Worm (Caenorhabditis elegans) whole organism, L1 larva: ENCODE data around the gene cyp-44A1.
A peak's percentile ranks its signal among the peaks of the same experiment; 100 is the strongest.

Experiments used
- C16A3.4 ChIP-seq: fragments of 150-350 bp; optimal IDR thresholded peaks from 2 replicates; lab custom pipeline; 2014; ENCODE audit warnings: missing biosample characterization, missing genetic modification characterization
- C34B4.2 ChIP-seq: sonication (generic microtip); optimal IDR thresholded peaks from 2 replicates; lab custom pipeline; 2017; ENCODE audit warnings: mild to moderate bottlenecking, missing genetic modification characterization, missing compliant biosample characterization
- F16B12.6 ChIP-seq: fragments of 150-350 bp; optimal IDR thresholded peaks from 2 replicates; lab custom pipeline; 2014; ENCODE audit warnings: missing biosample characterization, missing genetic modification characterization
- aha-1 ChIP-seq: fragments of 150-350 bp; optimal IDR thresholded peaks from 2 replicates; lab custom pipeline; 2014; ENCODE audit warnings: missing biosample characterization, missing genetic modification characterization
- blmp-1 ChIP-seq: fragments of 150-350 bp; optimal IDR thresholded peaks from 2 replicates; lab custom pipeline; 2014; ENCODE audit warnings: missing biosample characterization, missing genetic modification characterization
- ceh-8 ChIP-seq: fragments of 200-800 bp; sonication (Bioruptor generic); optimal IDR thresholded peaks from 2 replicates; lab custom pipeline; 2018; ENCODE audit warnings: mild to moderate bottlenecking, missing genetic modification characterization, moderate library complexity, missing compliant biosample characterization
- ceh-82 ChIP-seq, 3 experiments: fragments of 150-350 bp in 1 of 3; sonication (generic microtip) in 2 of 3; optimal IDR thresholded peaks; 2 replicates each; lab custom pipeline; 2014 to 2017; ENCODE audit warnings: missing biosample characterization in 3 of 3, missing genetic modification characterization in 3 of 3
- ceh-88 ChIP-seq: fragments of 200-800 bp; sonication (Bioruptor generic); IDR thresholded peaks from 2 replicates; pipeline ENCODE4 v1.3.6; 2022; ENCODE audit warnings: missing genetic modification characterization, missing compliant biosample characterization
- ces-1 ChIP-seq: fragments of 150-350 bp; optimal IDR thresholded peaks from 2 replicates; lab custom pipeline; 2014; ENCODE audit warnings: missing biosample characterization, missing genetic modification reagents, missing genetic modification characterization
- dsc-1 ChIP-seq: sonication (generic microtip); optimal IDR thresholded peaks from 2 replicates; lab custom pipeline; 2016; ENCODE audit warnings: mild to moderate bottlenecking, missing genetic modification characterization, missing compliant biosample characterization
- efl-1 ChIP-seq, 4 experiments: fragments of 150-350 bp; optimal IDR thresholded peaks in 3 of 4; peaks in 1 of 4; 1 replicate in 1 of 4; 2 replicates in 3 of 4; lab custom pipeline; 2014; ENCODE audit warnings: missing biosample characterization in 2 of 4, missing genetic modification characterization in 2 of 4, missing genetic modification reagents in 2 of 4
- efl-3 ChIP-seq: fragments of 200-800 bp; sonication (Bioruptor generic); optimal IDR thresholded peaks from 2 replicates; lab custom pipeline; 2018; ENCODE audit warnings: mild to moderate bottlenecking, missing genetic modification characterization, missing compliant biosample characterization
- egl-27 ChIP-seq, 2 experiments: fragments of 150-350 bp in 1 of 2; sonication (generic microtip); optimal IDR thresholded peaks; 3 replicates each; lab custom pipeline; 2017 to 2018; ENCODE audit warnings: missing biosample characterization in 2 of 2, missing genetic modification characterization in 2 of 2, missing genetic modification reagents in 2 of 2
- elt-2 ChIP-seq: sonication (generic microtip); optimal IDR thresholded peaks from 2 replicates; lab custom pipeline; 2016; ENCODE audit warnings: missing genetic modification characterization, mild to moderate bottlenecking, inconsistent platforms, missing compliant biosample characterization, missing genetic modification reagents
- elt-3 ChIP-seq, 6 experiments: fragments of 150-350 bp in 1 of 6; sonication (generic microtip); optimal IDR thresholded peaks; 2 replicates each; lab custom pipeline; 2017 to 2018; ENCODE audit warnings: missing biosample characterization in 6 of 6, missing genetic modification characterization in 6 of 6, inconsistent platforms in 1 of 6
- fkh-10 ChIP-seq: sonication (generic microtip); optimal IDR thresholded peaks from 2 replicates; lab custom pipeline; 2017; ENCODE audit warnings: missing biosample characterization, missing genetic modification reagents, missing genetic modification characterization
- fkh-4 ChIP-seq: sonication (generic microtip); optimal IDR thresholded peaks from 2 replicates; lab custom pipeline; 2016; ENCODE audit warnings: missing compliant biosample characterization, missing genetic modification characterization, borderline replicate concordance
- fos-1 ChIP-seq: fragments of 150-350 bp; optimal IDR thresholded peaks from 2 replicates; lab custom pipeline; 2014; ENCODE audit warnings: missing biosample characterization, missing genetic modification characterization
- grh-1 ChIP-seq: fragments of 200-800 bp; sonication (Bioruptor generic); IDR thresholded peaks from 2 replicates; pipeline ENCODE4 v1.3.6; 2022; ENCODE audit warnings: missing genetic modification reagents, missing genetic modification characterization, missing compliant biosample characterization
- hlh-17 ChIP-seq: fragments of 200-800 bp; sonication (Bioruptor generic); optimal IDR thresholded peaks from 2 replicates; lab custom pipeline; 2018; ENCODE audit warnings: missing genetic modification characterization, mild to moderate bottlenecking, missing compliant biosample characterization, moderate library complexity, borderline replicate concordance
- hlh-4 ChIP-seq: sonication (generic microtip); optimal IDR thresholded peaks from 2 replicates; lab custom pipeline; 2016; ENCODE audit warnings: mild to moderate bottlenecking, missing genetic modification characterization, missing compliant biosample characterization
- irx-1 ChIP-seq: sonication (generic microtip); optimal IDR thresholded peaks from 2 replicates; lab custom pipeline; 2016; ENCODE audit warnings: missing genetic modification characterization, missing compliant biosample characterization
- jun-1 ChIP-seq: fragments of 150-350 bp; optimal IDR thresholded peaks from 2 replicates; lab custom pipeline; 2014; ENCODE audit warnings: missing biosample characterization, missing genetic modification reagents, missing genetic modification characterization
- lin-14 ChIP-seq: fragments of 200-800 bp; sonication (Bioruptor generic); optimal IDR thresholded peaks from 2 replicates; lab custom pipeline; 2018; ENCODE audit warnings: mild to moderate bottlenecking, missing genetic modification characterization, moderate library complexity, missing compliant biosample characterization
- mep-1 ChIP-seq: fragments of 150-350 bp; optimal IDR thresholded peaks from 2 replicates; lab custom pipeline; 2014; ENCODE audit warnings: missing biosample characterization, missing genetic modification characterization
- nhr-11 ChIP-seq: fragments of 150-350 bp; optimal IDR thresholded peaks from 2 replicates; lab custom pipeline; 2014; ENCODE audit warnings: missing biosample characterization, missing genetic modification characterization
- nhr-19 ChIP-seq: fragments of 200-800 bp; sonication (Bioruptor generic); conservative IDR thresholded peaks from 2 replicates; pipeline ENCODE4 v1.3.6; 2022; ENCODE audit warnings: missing genetic modification characterization, missing compliant biosample characterization
- nhr-20 ChIP-seq: sonication (generic microtip); optimal IDR thresholded peaks from 2 replicates; lab custom pipeline; 2016; ENCODE audit warnings: mild to moderate bottlenecking, missing genetic modification characterization, missing compliant biosample characterization
- nhr-71 ChIP-seq: sonication (generic microtip); optimal IDR thresholded peaks from 2 replicates; lab custom pipeline; 2016; ENCODE audit warnings: mild to moderate bottlenecking, missing genetic modification characterization, moderate library complexity, missing compliant biosample characterization
- nhr-76 ChIP-seq: sonication (generic microtip); optimal IDR thresholded peaks from 2 replicates; lab custom pipeline; 2017; ENCODE audit warnings: missing biosample characterization, missing genetic modification characterization
- nhr-77 ChIP-seq: fragments of 150-350 bp; optimal IDR thresholded peaks from 2 replicates; lab custom pipeline; 2014; ENCODE audit warnings: missing biosample characterization, missing genetic modification characterization
- nhr-85 ChIP-seq: sonication (generic microtip); peaks from one replicate; lab custom pipeline; 2016; ENCODE audit warnings: missing genetic modification characterization, inconsistent platforms, missing compliant biosample characterization
- pag-3 ChIP-seq: sonication (generic microtip); optimal IDR thresholded peaks from 2 replicates; lab custom pipeline; 2017; ENCODE audit warnings: missing genetic modification characterization, mild to moderate bottlenecking, missing compliant biosample characterization, antibody characterized with exemption, borderline replicate concordance; ENCODE audit not compliant: insufficient read depth
- pax-3 ChIP-seq: fragments of 200-800 bp; sonication (Bioruptor generic); optimal IDR thresholded peaks from 2 replicates; lab custom pipeline; 2018; ENCODE audit warnings: mild to moderate bottlenecking, missing genetic modification characterization, moderate library complexity, missing compliant biosample characterization
- pqm-1 ChIP-seq: sonication (generic microtip); optimal IDR thresholded peaks from 3 replicates; lab custom pipeline; 2017; ENCODE audit warnings: missing biosample characterization, missing genetic modification characterization
- rnt-1 ChIP-seq: sonication (generic microtip); optimal IDR thresholded peaks from 2 replicates; lab custom pipeline; 2016; ENCODE audit warnings: mild to moderate bottlenecking, missing genetic modification characterization, moderate library complexity, missing compliant biosample characterization
- snpc-4 ChIP-seq: fragments of 150-350 bp; optimal IDR thresholded peaks from 2 replicates; lab custom pipeline; 2014; ENCODE audit warnings: missing biosample characterization, missing genetic modification characterization
- snu-23 ChIP-seq: sonication (generic microtip); optimal IDR thresholded peaks from 2 replicates; lab custom pipeline; 2016; ENCODE audit warnings: missing genetic modification characterization, missing compliant biosample characterization
- sptf-1 ChIP-seq: fragments of 150-350 bp; optimal IDR thresholded peaks from 2 replicates; lab custom pipeline; 2014; ENCODE audit warnings: missing biosample characterization, missing genetic modification characterization
- swsn-7 ChIP-seq: sonication (generic microtip); optimal IDR thresholded peaks from 2 replicates; lab custom pipeline; 2016; ENCODE audit warnings: missing genetic modification characterization, missing compliant biosample characterization
- tbx-2 ChIP-seq: sonication (generic microtip); optimal IDR thresholded peaks from 2 replicates; lab custom pipeline; 2016; ENCODE audit warnings: missing genetic modification characterization, missing compliant biosample characterization
- unc-62 ChIP-seq: fragments of 150-350 bp; optimal IDR thresholded peaks from 2 replicates; lab custom pipeline; 2014; ENCODE audit warnings: missing biosample characterization, missing genetic modification reagents, missing genetic modification characterization
- unc-86 ChIP-seq: sonication (generic microtip); optimal IDR thresholded peaks from 2 replicates; lab custom pipeline; 2016; ENCODE audit warnings: missing genetic modification characterization, missing compliant biosample characterization
- zip-4 ChIP-seq: fragments of 200-800 bp; sonication (Bioruptor generic); optimal IDR thresholded peaks from 2 replicates; lab custom pipeline; 2018; ENCODE audit warnings: mild to moderate bottlenecking, missing genetic modification characterization, moderate library complexity, missing compliant biosample characterization
- ztf-11 ChIP-seq, 2 experiments: sonication (generic microtip); optimal IDR thresholded peaks; 2 replicates each; lab custom pipeline; 2016 to 2017; ENCODE audit warnings: missing genetic modification characterization in 2 of 2, missing biosample characterization in 1 of 2, missing compliant biosample characterization in 1 of 2
- ztf-4 ChIP-seq: fragments of 150-350 bp; optimal IDR thresholded peaks from 2 replicates; lab custom pipeline; 2014; ENCODE audit warnings: missing biosample characterization, missing genetic modification characterization

Gene cyp-44A1

DNA sequence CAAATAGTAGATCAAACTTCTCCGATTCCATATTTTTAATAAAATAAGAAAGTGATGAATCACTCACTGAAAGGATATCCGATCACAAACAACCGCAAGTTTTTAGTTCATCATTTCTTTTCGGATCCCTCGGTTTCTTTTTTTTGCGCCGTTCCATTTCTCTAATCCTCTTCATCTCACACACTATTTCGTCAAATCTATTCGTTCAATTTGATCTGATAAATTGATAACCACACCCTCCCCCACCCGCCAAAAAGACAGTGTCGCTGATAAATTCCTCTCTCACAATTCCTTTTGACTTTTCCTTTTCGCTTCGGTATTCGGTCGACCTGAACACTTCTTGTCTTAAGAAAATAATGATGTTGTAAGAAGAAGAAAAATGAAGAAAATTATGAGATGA is 44.3 kb upstream of the cyp-44A1 start:
- no peak for TF ChIP-seq snpc-4 (tag; lab: Kevin White, UChicago)
- no peak for TF ChIP-seq C34B4.2 (tag; lab: Kevin White, UChicago)
- no peak for TF ChIP-seq ceh-88 (GFP tag; lab: Robert Waterston, UW)
- no peak for TF ChIP-seq efl-3
- no peak for TF ChIP-seq ceh-8 (GFP tag; lab: Kevin White, UChicago)
- no peak for TF ChIP-seq egl-27 (tag; optimal IDR thresholded peaks at IDR 0.05; lab: Kevin White, UChicago)
- no peak for TF ChIP-seq pax-3 (tag; lab: Kevin White, UChicago)
- TF ChIP-seq swsn-7 (tag; lab: Kevin White, UChicago), result no peak
- peak in 1 of 6 experiments; percentile 58 for TF ChIP-seq elt-3 (tag; optimal IDR thresholded peaks at IDR 0.05; lab: Kevin White, UChicago)
- no peak for TF ChIP-seq nhr-19
- no peak for TF ChIP-seq hlh-4 (tag; lab: Kevin White, UChicago)
- TF ChIP-seq C16A3.4 (tag; lab: Kevin White, UChicago), result no peak
- no peak for TF ChIP-seq ceh-82 (tag; optimal IDR thresholded peaks at IDR 0.05; lab: Kevin White, UChicago)
- TF ChIP-seq tbx-2 (tag; lab: Kevin White, UChicago), result no peak
- peak; percentile 37 for TF ChIP-seq lin-14
- no peak for TF ChIP-seq mep-1 (tag; lab: Kevin White, UChicago)
- TF ChIP-seq zip-4, result no peak
- TF ChIP-seq ztf-11 (tag; optimal IDR thresholded peaks at IDR 0.05; lab: Kevin White, UChicago), result no peak
- no peak for TF ChIP-seq fkh-4 (tag; lab: Kevin White, UChicago)
- TF ChIP-seq pag-3 (tag; lab: Kevin White, UChicago), result no peak
- TF ChIP-seq blmp-1, result peak; percentile 90
- no peak for TF ChIP-seq nhr-77 (tag; lab: Kevin White, UChicago)
- no peak for TF ChIP-seq nhr-20 (tag; lab: Kevin White, UChicago)
- no peak for TF ChIP-seq elt-2
- TF ChIP-seq nhr-85 (tag; lab: Kevin White, UChicago), result peak; percentile 3
- TF ChIP-seq unc-86, result no peak
- TF ChIP-seq hlh-17 (GFP tag; lab: Kevin White, UChicago), result no peak

DNA sequence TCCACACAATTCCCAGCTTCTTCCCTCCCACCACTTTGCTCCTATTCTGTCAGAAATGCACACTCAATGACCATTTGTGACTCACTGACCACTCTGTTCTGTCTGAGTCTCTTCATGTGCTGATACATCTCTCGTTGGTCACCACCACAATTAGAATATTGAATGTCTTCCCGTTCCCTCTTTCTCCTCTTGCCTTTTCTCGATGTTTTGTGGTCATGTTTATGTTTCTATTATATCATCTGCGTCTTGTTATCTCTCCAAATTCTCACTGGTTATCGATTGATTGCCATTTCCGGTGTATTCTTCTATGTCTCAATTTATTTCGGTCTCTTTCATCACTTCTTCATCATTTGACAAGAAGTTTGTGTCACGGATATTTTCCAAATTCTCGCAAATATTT is 42.9 kb upstream of the cyp-44A1 start:
- peak in 1 of 6 experiments; percentile 43 for TF ChIP-seq elt-3 (tag; optimal IDR thresholded peaks at IDR 0.05; lab: Kevin White, UChicago)
- TF ChIP-seq unc-62 (GFP tag; lab: Kevin White, UChicago), result no peak
- no peak for TF ChIP-seq snu-23 (GFP tag; lab: Kevin White, UChicago)
- no peak for TF ChIP-seq sptf-1 (tag; lab: Kevin White, UChicago)
- TF ChIP-seq ces-1 (GFP tag; lab: Kevin White, UChicago), result no peak
- TF ChIP-seq nhr-19, result no peak
- TF ChIP-seq irx-1 (tag; lab: Kevin White, UChicago), result no peak
- peak; percentile 33 for TF ChIP-seq nhr-85 (tag; lab: Kevin White, UChicago)
- no peak for TF ChIP-seq fkh-10 (GFP tag; lab: Kevin White, UChicago)
- TF ChIP-seq lin-14, result peak; percentile 15
- peak; percentile 62 for TF ChIP-seq blmp-1
- TF ChIP-seq, all 84 proteins: peak for 4

DNA sequence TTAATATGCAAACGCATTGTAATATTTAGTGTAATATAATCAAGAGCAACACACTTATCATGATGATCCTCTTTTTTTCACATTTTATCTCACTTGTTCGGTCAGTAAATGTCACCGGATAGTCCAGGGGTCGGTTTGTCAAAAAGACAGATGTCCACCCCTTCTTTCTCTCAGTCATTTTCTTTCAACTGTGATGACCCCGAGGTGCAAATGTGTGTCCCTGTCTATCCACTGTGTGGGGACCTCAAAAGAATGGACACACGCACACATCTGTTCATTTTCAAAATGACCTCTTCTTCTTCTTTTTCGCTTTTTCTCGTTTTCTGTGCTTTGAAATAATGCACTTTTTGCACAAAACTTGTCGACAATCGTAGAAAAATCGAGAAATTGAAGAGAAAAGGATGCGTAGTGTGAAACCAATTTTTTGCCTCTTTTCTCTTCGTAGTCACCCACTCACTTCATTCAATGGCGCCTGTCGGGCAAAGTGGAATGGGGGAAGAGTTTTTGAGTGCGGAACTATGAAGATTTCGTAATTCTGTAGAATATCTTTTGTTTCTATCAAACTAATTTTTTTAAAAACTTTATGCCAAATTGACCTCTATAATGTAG is 40.0 kb upstream of the cyp-44A1 start:
- TF ChIP-seq ztf-4 (tag; lab: Kevin White, UChicago) (no peak), nhr-76 (tag; lab: Kevin White, UChicago) (no peak), hlh-4 (tag; lab: Kevin White, UChicago) (no peak), pqm-1 (no peak), snpc-4 (tag; lab: Kevin White, UChicago) (no peak), ces-1 (GFP tag; lab: Kevin White, UChicago) (no peak), dsc-1 (peak; percentile 24), sptf-1 (tag; lab: Kevin White, UChicago) (no peak), aha-1 (no peak), rnt-1 (tag; lab: Kevin White, UChicago) (peak; percentile 6), F16B12.6 (no peak), efl-1 (optimal IDR thresholded peaks at IDR 0.05; lab: Kevin White, UChicago) (peak in 1 of 2 experiments; percentile 4), efl-1 (GFP tag; optimal IDR thresholded peaks at IDR 0.05 in 1 of 2; lab: Kevin White, UChicago) (peak in 1 of 2 experiments; percentile 86), jun-1 (no peak), irx-1 (tag; lab: Kevin White, UChicago) (no peak), nhr-19 (no peak), nhr-11 (tag; lab: Kevin White, UChicago) (no peak), fos-1 (tag; lab: Kevin White, UChicago) (no peak), nhr-20 (tag; lab: Kevin White, UChicago) (no peak), lin-14 (peak; percentile 65), efl-3 (no peak), nhr-85 (tag; lab: Kevin White, UChicago) (no peak), nhr-71 (tag; lab: Kevin White, UChicago) (peak; percentile 7), fkh-10 (GFP tag; lab: Kevin White, UChicago) (peak; percentile 23), elt-2 (no peak), grh-1 (GFP tag; lab: Robert Waterston, UW) (no peak), unc-62 (GFP tag; lab: Kevin White, UChicago) (no peak)
